Worm (Caenorhabditis elegans): ENCODE results near the gene lgc-12.

- TF ChIP-seq snpc-4 (tag; optimal IDR thresholded peaks at IDR 0.05) (no peak), nhr-102 (tag; optimal IDR thresholded peaks at IDR 0.05) (no peak), pqm-1 (tag; optimal IDR thresholded peaks at IDR 0.05) (no peak), F37D6.2 (tag; optimal IDR thresholded peaks at IDR 0.05) (no peak), Y75B8A.6 (GFP tag; IDR thresholded peaks at IDR 0.05) (no peak), nhr-76 (tag; optimal IDR thresholded peaks at IDR 0.05) (no peak)
These were observed 40.8 kb upstream of the lgc-12 start, which contains the start of gene lig-4 for ce11 chrIII:7521163-7521562.

Data from whole organism, L4 larva.